Fruit fly (Drosophila melanogaster) whole organism, embryonic: ENCODE data around the gene RhoBTB.

ENCODE experiments used
- CG12942 ChIP-seq: fragments of 200-800 bp; sonication (Bioruptor generic); optimal IDR thresholded peaks from 3 replicates; lab custom pipeline; 2016; ENCODE audit warnings: missing biosample characterization, missing genetic modification characterization
- CG14441 ChIP-seq: fragments of 200-800 bp; sonication (Bioruptor generic); IDR thresholded peaks from 2 replicates; pipeline ENCODE4 v1.3.6; 2022; ENCODE audit warnings: missing biosample characterization, missing genetic modification characterization
- CG15269 ChIP-seq: fragments of 200-800 bp; sonication (Bioruptor generic); optimal IDR thresholded peaks from 2 replicates; lab custom pipeline; 2018; ENCODE audit warnings: missing biosample characterization, mild to moderate bottlenecking, missing genetic modification characterization, moderate library complexity
- CG1602 ChIP-seq: fragments of 200-800 bp; sonication (Bioruptor generic); optimal IDR thresholded peaks from 3 replicates; lab custom pipeline; 2016; ENCODE audit warnings: missing biosample characterization, missing genetic modification characterization
- CG17568 ChIP-seq: fragments of 200-800 bp; sonication (Bioruptor generic); optimal IDR thresholded peaks from 2 replicates; lab custom pipeline; 2018; ENCODE audit warnings: missing biosample characterization, mild to moderate bottlenecking, missing genetic modification characterization, moderate library complexity
- CG1792 ChIP-seq: fragments of 200-800 bp; sonication (Bioruptor generic); optimal IDR thresholded peaks from 2 replicates; lab custom pipeline; 2016; ENCODE audit warnings: missing biosample characterization, missing genetic modification characterization
- CG2120 ChIP-seq: fragments of 200-800 bp; sonication (Bioruptor generic); optimal IDR thresholded peaks from 3 replicates; lab custom pipeline; 2016; ENCODE audit warnings: missing biosample characterization, missing genetic modification characterization
- CG2199 ChIP-seq: fragments of 200-800 bp; sonication (Bioruptor generic); IDR thresholded peaks from 3 replicates; pipeline ENCODE4 v1.3.6; 2022; ENCODE audit warnings: missing biosample characterization, missing genetic modification characterization
- CG3065 ChIP-seq: fragments of 200-800 bp; sonication (Bioruptor generic); optimal IDR thresholded peaks from 2 replicates; lab custom pipeline; 2016; ENCODE audit warnings: missing biosample characterization, missing genetic modification characterization
- CG4404 ChIP-seq: fragments of 200-800 bp; sonication (Bioruptor generic); IDR thresholded peaks from 2 replicates; pipeline ENCODE4 v1.3.6; 2022; ENCODE audit warnings: missing biosample characterization, missing genetic modification characterization
- CG4707 ChIP-seq: fragments of 200-800 bp; sonication (Bioruptor generic); optimal IDR thresholded peaks from 2 replicates; lab custom pipeline; 2018; ENCODE audit warnings: missing biosample characterization, mild to moderate bottlenecking, missing genetic modification characterization, moderate library complexity
- CG5953 ChIP-seq: fragments of 200-800 bp; sonication (Bioruptor generic); IDR thresholded peaks from 2 replicates; pipeline ENCODE4 v1.3.6; 2022; ENCODE audit warnings: missing biosample characterization, missing genetic modification characterization
- CG6689 ChIP-seq: fragments of 200-800 bp; sonication (Bioruptor generic); IDR thresholded peaks from 2 replicates; pipeline ENCODE4 v1.3.6; 2022; ENCODE audit warnings: missing biosample characterization, missing genetic modification characterization
- CG8924 ChIP-seq: fragments of 200-800 bp; optimal IDR thresholded peaks from 3 replicates; lab custom pipeline; 2019; ENCODE audit warnings: missing biosample characterization, mild to moderate bottlenecking, missing genetic modification characterization, moderate library complexity
- CHES-1-like ChIP-seq: fragments of 200-800 bp; sonication (Bioruptor generic); optimal IDR thresholded peaks from 2 replicates; lab custom pipeline; 2016; ENCODE audit warnings: missing biosample characterization, missing genetic modification characterization
- Dad ChIP-seq: fragments of 200-800 bp; sonication (Bioruptor generic); optimal IDR thresholded peaks from 3 replicates; lab custom pipeline; 2016; ENCODE audit warnings: missing biosample characterization, missing genetic modification characterization
- Doc3 ChIP-seq: fragments of 200-800 bp; sonication (Bioruptor generic); IDR thresholded peaks from 3 replicates; pipeline ENCODE4 v1.3.6; 2022; ENCODE audit warnings: missing biosample characterization, missing genetic modification characterization; ENCODE audit not compliant: partially characterized antibody
- Ets65A ChIP-seq: fragments of 200-800 bp; sonication (Bioruptor generic); peaks from one replicate; lab custom pipeline; 2016; ENCODE audit warnings: missing biosample characterization, missing genetic modification characterization
- GATAe ChIP-seq: fragments of 200-800 bp; sonication (Bioruptor generic); conservative IDR thresholded peaks from 2 replicates; pipeline ENCODE4 v1.3.6; 2022; ENCODE audit warnings: missing biosample characterization, missing genetic modification characterization
- H15 ChIP-seq: fragments of 200-800 bp; sonication (Bioruptor generic); IDR thresholded peaks from 3 replicates; pipeline ENCODE4 v1.3.6; 2022; ENCODE audit warnings: missing biosample characterization, missing genetic modification characterization
- Hey ChIP-seq: fragments of 200-800 bp; sonication (Bioruptor generic); optimal IDR thresholded peaks from 3 replicates; lab custom pipeline; 2018; ENCODE audit warnings: missing biosample characterization, mild to moderate bottlenecking, missing genetic modification characterization
- Hr51 ChIP-seq, 2 experiments: fragments of 200-800 bp; sonication (Bioruptor generic); optimal IDR thresholded peaks; 2 replicates in 1 of 2; 3 replicates in 1 of 2; lab custom pipeline; 2016 to 2018; ENCODE audit warnings: missing biosample characterization in 2 of 2, missing genetic modification characterization in 2 of 2, mild to moderate bottlenecking in 1 of 2, moderate library complexity in 1 of 2
- Oli ChIP-seq: fragments of 200-800 bp; sonication (Bioruptor generic); optimal IDR thresholded peaks from 2 replicates; lab custom pipeline; 2018; ENCODE audit warnings: missing biosample characterization, mild to moderate bottlenecking, missing genetic modification characterization, moderate library complexity
- Rfx ChIP-seq: fragments of 200-800 bp; sonication (Bioruptor generic); IDR thresholded peaks from 2 replicates; pipeline ENCODE4 v1.3.6; 2022; ENCODE audit warnings: missing biosample characterization, missing genetic modification characterization
- Spps ChIP-seq: fragments of 200-800 bp; sonication (Bioruptor generic); optimal IDR thresholded peaks from 2 replicates; lab custom pipeline; 2018; ENCODE audit warnings: missing biosample characterization, mild to moderate bottlenecking, missing genetic modification characterization
- Xbp1 ChIP-seq: fragments of 200-800 bp; sonication (Bioruptor generic); optimal IDR thresholded peaks from 3 replicates; lab custom pipeline; 2016; ENCODE audit warnings: missing biosample characterization, mild to moderate bottlenecking, missing genetic modification characterization
- ap ChIP-seq: fragments of 200-800 bp; sonication (Bioruptor generic); IDR thresholded peaks from 2 replicates; pipeline ENCODE4 v1.3.6; 2022; ENCODE audit warnings: missing biosample characterization, missing genetic modification characterization
- az2 ChIP-seq: fragments of 200-800 bp; sonication (Bioruptor generic); optimal IDR thresholded peaks from 3 replicates; lab custom pipeline; 2016; ENCODE audit warnings: missing biosample characterization, missing genetic modification characterization
- cwo ChIP-seq: fragments of 200-800 bp; sonication (Bioruptor generic); optimal IDR thresholded peaks from 3 replicates; lab custom pipeline; 2017; ENCODE audit warnings: missing biosample characterization, missing genetic modification characterization, mild to moderate bottlenecking, moderate library complexity, missing genetic modification reagents
- disco-r ChIP-seq: fragments of 200-800 bp; sonication (Bioruptor generic); optimal IDR thresholded peaks from 2 replicates; lab custom pipeline; 2016; ENCODE audit warnings: missing biosample characterization, missing genetic modification characterization
- eve ChIP-seq, 2 experiments: fragments of >200 bp; optimal IDR thresholded peaks; 2 replicates each; lab custom pipeline; 2017; ENCODE audit warnings: missing biosample characterization in 2 of 2, missing genetic modification characterization in 2 of 2
- fd102C ChIP-seq: fragments of 200-800 bp; sonication (Bioruptor generic); optimal IDR thresholded peaks from 2 replicates; lab custom pipeline; 2018; ENCODE audit warnings: missing biosample characterization, mild to moderate bottlenecking, missing genetic modification characterization, moderate library complexity
- gem ChIP-seq: fragments of 200-800 bp; sonication (Bioruptor generic); optimal IDR thresholded peaks from 2 replicates; lab custom pipeline; 2019; ENCODE audit warnings: missing biosample characterization, mild to moderate bottlenecking, missing genetic modification characterization, moderate library complexity
- jumu ChIP-seq: fragments of 200-800 bp; sonication (Bioruptor generic); optimal IDR thresholded peaks from 3 replicates; lab custom pipeline; 2016; ENCODE audit warnings: missing biosample characterization, missing genetic modification characterization
- lilli ChIP-seq: fragments of 200-800 bp; sonication (Bioruptor generic); optimal IDR thresholded peaks from 3 replicates; lab custom pipeline; 2016; ENCODE audit warnings: missing biosample characterization, missing genetic modification characterization
- lov ChIP-seq, 2 experiments: fragments of 200-800 bp in 1 of 2; fragments of >200 bp in 1 of 2; sonication (Bioruptor generic) in 1 of 2; IDR thresholded peaks in 1 of 2; optimal IDR thresholded peaks in 1 of 2; 2 replicates in 1 of 2; 3 replicates in 1 of 2; pipeline versions ENCODE4 v1.3.6 to Lab custom; 2017 to 2022; ENCODE audit warnings: missing biosample characterization in 1 of 2, missing genetic modification characterization in 1 of 2
- mld ChIP-seq: fragments of 200-800 bp; sonication (Bioruptor generic); IDR thresholded peaks from 3 replicates; pipeline ENCODE4 v1.3.6; 2022; ENCODE audit warnings: missing biosample characterization, missing genetic modification characterization; ENCODE audit not compliant: partially characterized antibody
- nerfin-1 ChIP-seq: fragments of 200-800 bp; sonication (Bioruptor generic); optimal IDR thresholded peaks from 3 replicates; lab custom pipeline; 2019; ENCODE audit warnings: missing biosample characterization, mild to moderate bottlenecking, missing genetic modification characterization, moderate library complexity
- nom ChIP-seq: fragments of 200-800 bp; sonication (Bioruptor generic); optimal IDR thresholded peaks from 2 replicates; lab custom pipeline; 2017; ENCODE audit warnings: missing biosample characterization, missing genetic modification characterization, mild to moderate bottlenecking, moderate library complexity, missing genetic modification reagents
- p53 ChIP-seq: fragments of 200-800 bp; sonication (Bioruptor generic); optimal IDR thresholded peaks from 2 replicates; lab custom pipeline; 2016; ENCODE audit warnings: missing biosample characterization, missing genetic modification characterization
- salm ChIP-seq: fragments of 200-800 bp; sonication (Bioruptor generic); optimal IDR thresholded peaks from 2 replicates; lab custom pipeline; 2018; ENCODE audit warnings: missing biosample characterization, mild to moderate bottlenecking, missing genetic modification characterization
- sc ChIP-seq, 3 experiments: fragments of >200 bp in 2 of 3; fragments of 200-800 bp in 1 of 3; sonication (Bioruptor generic) in 1 of 3; optimal IDR thresholded peaks; 2 replicates in 2 of 3; 3 replicates in 1 of 3; lab custom pipeline; 2017; ENCODE audit warnings: mild to moderate bottlenecking in 1 of 3, missing biosample characterization in 1 of 3, missing genetic modification characterization in 1 of 3, missing genetic modification reagents in 1 of 3
- slbo ChIP-seq: fragments of 200-800 bp; sonication (Bioruptor generic); IDR thresholded peaks from 2 replicates; pipeline ENCODE4 v1.3.6; 2022; ENCODE audit warnings: missing biosample characterization, missing genetic modification characterization
- so ChIP-seq: fragments of 200-800 bp; sonication (Bioruptor generic); IDR thresholded peaks from 3 replicates; pipeline ENCODE4 v1.3.6; 2022; ENCODE audit warnings: missing biosample characterization, missing genetic modification characterization
- stwl ChIP-seq: fragments of 200-800 bp; sonication (Bioruptor generic); optimal IDR thresholded peaks from 3 replicates; lab custom pipeline; 2018; ENCODE audit warnings: missing biosample characterization, mild to moderate bottlenecking, missing genetic modification characterization, moderate library complexity
- tll ChIP-seq, 2 experiments: fragments of 200-800 bp in 1 of 2; fragments of >200 bp in 1 of 2; sonication (Bioruptor generic) in 1 of 2; optimal IDR thresholded peaks; 2 replicates each; lab custom pipeline; 2017 to 2019; ENCODE audit warnings: missing biosample characterization in 2 of 2, missing genetic modification characterization in 2 of 2, mild to moderate bottlenecking in 1 of 2, moderate library complexity in 1 of 2
- twi ChIP-seq: fragments of 200-800 bp; optimal IDR thresholded peaks from 2 replicates; lab custom pipeline; 2019; ENCODE audit warnings: missing biosample characterization, mild to moderate bottlenecking, missing genetic modification characterization, moderate library complexity
- wor ChIP-seq: fragments of 200-800 bp; sonication (Bioruptor generic); IDR thresholded peaks from 2 replicates; pipeline ENCODE4 v1.3.6; 2022; ENCODE audit warnings: missing biosample characterization, missing genetic modification characterization

The RhoBTB gene

dm6 chr3L:20402665-20403492 is 26.8 kb downstream of the RhoBTB start (continued):
- TF ChIP-seq CG4404 (GFP tag; lab: Robert Waterston, UW) (peak; percentile 87), lov (optimal IDR thresholded peaks at IDR 0.05; lab: Kevin White, UChicago) (no peak), lov (GFP tag; IDR thresholded peaks at IDR 0.05; lab: Robert Waterston, UW) (0 out of 3 replicates have a peak, but pooled peaks have one; percentile 34), Xbp1 (no peak), Dad (no peak), CG5953 (GFP tag; lab: Robert Waterston, UW) (no peak), disco-r (GFP tag; lab: Kevin White, UChicago) (no peak), nerfin-1 (tag; lab: Kevin White, UChicago) (no peak), GATAe (GFP tag; lab: Robert Waterston, UW) (no peak), CG12942 (GFP tag; lab: Kevin White, UChicago) (no peak), twi (peak; percentile 85), lilli (GFP tag; lab: Kevin White, UChicago) (no peak), CG1792 (GFP tag; lab: Kevin White, UChicago) (no peak), so (GFP tag; lab: Robert Waterston, UW) (no peak), CG14441 (no peak), CG4707 (no peak), CG8924 (tag; lab: Kevin White, UChicago) (peak; percentile 56), CG3065 (GFP tag; lab: Kevin White, UChicago) (no peak), wor (GFP tag; lab: Robert Waterston, UW) (no peak), gem (tag; lab: Kevin White, UChicago) (peak; percentile 64), Spps (tag; lab: Kevin White, UChicago) (no peak), CG2120 (GFP tag; lab: Kevin White, UChicago) (no peak), Ets65A (GFP tag; lab: Kevin White, UChicago) (no peak), CHES-1-like (GFP tag; lab: Kevin White, UChicago) (peak; percentile 12), CG15269 (tag; lab: Kevin White, UChicago) (no peak), CG17568 (GFP tag; lab: Kevin White, UChicago) (no peak), tll (GFP tag; optimal IDR thresholded peaks at IDR 0.05; lab: Kevin White, UChicago) (peak in 1 of 2 experiments; percentile 46), sc (optimal IDR thresholded peaks at IDR 0.05; lab: Kevin White, UChicago) (no peak), sc (GFP tag; optimal IDR thresholded peaks at IDR 0.05; lab: Kevin White, UChicago) (peak; percentile 50), Hey (tag; lab: Kevin White, UChicago) (no peak), jumu (GFP tag; lab: Kevin White, UChicago) (peak; percentile 17), ap (GFP tag; lab: Robert Waterston, UW) (no peak), Doc3 (GFP tag; lab: Robert Waterston, UW) (no peak), eve (GFP tag; optimal IDR thresholded peaks at IDR 0.05; lab: Kevin White, UChicago) (peak in 1 of 2 experiments; percentile 60), H15 (GFP tag; lab: Robert Waterston, UW) (no peak), Rfx (no peak), az2 (GFP tag; lab: Kevin White, UChicago) (peak; percentile 13), slbo (GFP tag; lab: Robert Waterston, UW) (no peak), fd102C (peak; percentile 84), Oli (tag; lab: Kevin White, UChicago) (peak; percentile 32), Hr51 (GFP tag; optimal IDR thresholded peaks at IDR 0.05; lab: Kevin White, UChicago) (no peak), p53 (GFP tag; lab: Kevin White, UChicago) (no peak), CG1602 (GFP tag; lab: Kevin White, UChicago) (no peak), cwo (GFP tag; lab: Kevin White, UChicago) (no peak), mld (GFP tag; lab: Robert Waterston, UW) (no peak), CG6689 (GFP tag; lab: Robert Waterston, UW) (peak; percentile 31; the same call in 1 of the 2 replicates), CG2199 (GFP tag; lab: Robert Waterston, UW) (peak; percentile 79; the same call in 1 of the 3 replicates), stwl (tag; lab: Kevin White, UChicago) (peak; percentile 19), salm (no peak), nom (GFP tag; lab: Kevin White, UChicago) (peak; percentile 80)
